Fruit fly (Drosophila melanogaster): ENCODE data around the gene CG31673.

Gene CG31673

dm6 chr2L:20802839-20803238 lies 26.6 kb upstream of the CG31673 start:
- no peak for TF ChIP-seq CG8301 (tag; optimal IDR thresholded peaks at IDR 0.05)
- TF ChIP-seq rn (GFP tag; IDR thresholded peaks at IDR 0.05), result 0 out of 2 replicates have a peak, but pooled peaks have one; percentile 17
- no peak for TF ChIP-seq gl (tag; optimal IDR thresholded peaks at IDR 0.05)
- TF ChIP-seq CG4496 (GFP tag; IDR thresholded peaks at IDR 0.05), result peak; percentile 59; the same call in 1 of the 3 replicates
- peak; percentile 6 for TF ChIP-seq CG9948 (tag; optimal IDR thresholded peaks at IDR 0.05)
- TF ChIP-seq CG34367 (tag; optimal IDR thresholded peaks at IDR 0.05), result no peak
- TF ChIP-seq CG14655 (GFP tag; optimal IDR thresholded peaks at IDR 0.05), result peak; percentile 6
- TF ChIP-seq fd96Ca (GFP tag; IDR thresholded peaks at IDR 0.05), result peak; percentile 48; the same call in 1 of the 3 replicates

- 0 out of 3 replicates have a peak, but pooled peaks have one; percentile 48 for TF ChIP-seq CG4496 (GFP tag; IDR thresholded peaks at IDR 0.05)
- no peak for TF ChIP-seq CG13204 (GFP tag; optimal IDR thresholded peaks at IDR 0.05)
- peak; percentile 29; the same call in 1 of the 2 replicates for TF ChIP-seq CG12605 (GFP tag; IDR thresholded peaks at IDR 0.05)
These were observed 25.7 kb upstream of the CG31673 start for dm6 chr2L:20803733-20804164.

DNA sequence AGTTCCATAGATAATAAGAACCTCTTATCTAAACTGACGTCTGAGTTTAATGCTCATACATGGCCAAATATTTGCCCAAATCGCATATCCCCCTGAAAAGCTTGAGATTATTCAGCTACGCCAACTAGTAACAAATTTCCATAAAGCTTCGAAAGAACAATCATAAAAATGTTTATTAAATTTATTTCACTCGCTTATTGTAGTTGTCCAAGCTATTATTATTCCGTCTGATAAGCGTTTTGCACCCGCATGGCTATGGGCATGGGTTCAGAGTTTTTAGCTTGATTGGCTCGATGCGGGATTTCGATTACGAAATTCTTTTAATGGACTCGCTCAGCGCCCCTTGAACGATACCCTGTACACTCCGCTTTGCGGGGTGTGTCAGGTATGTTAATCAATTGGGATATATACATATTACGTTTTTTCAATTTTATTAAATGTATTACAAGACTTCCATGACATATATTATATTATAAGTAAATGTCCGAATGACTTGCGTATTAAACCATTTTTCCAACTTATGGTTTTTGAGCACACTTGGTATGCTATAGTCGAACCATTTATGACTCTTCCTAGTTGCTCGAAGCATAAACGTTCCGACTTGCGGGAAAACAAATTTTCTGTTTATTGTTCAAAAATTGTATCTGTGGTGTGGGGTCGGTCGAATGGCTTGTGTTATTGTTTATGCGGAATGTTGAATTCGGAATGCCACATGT lies 23.6 kb upstream of the CG31673 start:
- TF ChIP-seq CG8159 (tag; optimal IDR thresholded peaks at IDR 0.05) (peak; percentile 70), CG8301 (tag; optimal IDR thresholded peaks at IDR 0.05) (peak; percentile 46), CG15710 (tag; optimal IDR thresholded peaks at IDR 0.05) (peak; percentile 63), CG4496 (GFP tag; IDR thresholded peaks at IDR 0.05) (peak; percentile 77), CG17806 (tag; optimal IDR thresholded peaks at IDR 0.05) (peak; percentile 61), gl (tag; optimal IDR thresholded peaks at IDR 0.05) (no peak), EcR (GFP tag; optimal IDR thresholded peaks at IDR 0.05) (no peak), CG10348 (GFP tag; IDR thresholded peaks at IDR 0.05) (no peak), CG9948 (tag; optimal IDR thresholded peaks at IDR 0.05) (peak; percentile 50), Pif1B (GFP tag; optimal IDR thresholded peaks at IDR 0.05) (peak; percentile 72), Pif1A (GFP tag; optimal IDR thresholded peaks at IDR 0.05) (peak; percentile 60), CG13204 (GFP tag; optimal IDR thresholded peaks at IDR 0.05) (no peak), fd96Ca (GFP tag; IDR thresholded peaks at IDR 0.05) (peak; percentile 71), CG14655 (GFP tag; optimal IDR thresholded peaks at IDR 0.05) (peak; percentile 61), D1 (tag; optimal IDR thresholded peaks at IDR 0.05) (peak; percentile 32), CG34367 (tag; optimal IDR thresholded peaks at IDR 0.05) (peak; percentile 54), CG32121 (GFP tag; IDR thresholded peaks at IDR 0.05) (peak; percentile 82), Snoo (tag; optimal IDR thresholded peaks at IDR 0.05) (peak; percentile 68), CG12605 (GFP tag; IDR thresholded peaks at IDR 0.05) (0 out of 2 replicates have a peak, but pooled peaks have one; percentile 26), Ets98B (GFP tag; IDR thresholded peaks at IDR 0.05) (peak; percentile 82), rn (GFP tag; IDR thresholded peaks at IDR 0.05) (no peak)

dm6 chr2L:20806619-20807018 lies 22.8 kb upstream of the CG31673 start:
- TF ChIP-seq fd96Ca (GFP tag; IDR thresholded peaks at IDR 0.05), result no peak
- TF ChIP-seq CG8159 (tag; optimal IDR thresholded peaks at IDR 0.05), result no peak
- TF ChIP-seq Pif1B (GFP tag; optimal IDR thresholded peaks at IDR 0.05), result no peak
- no peak for TF ChIP-seq CG32121 (GFP tag; IDR thresholded peaks at IDR 0.05)
- no peak for TF ChIP-seq CG17806 (tag; optimal IDR thresholded peaks at IDR 0.05)
- no peak for TF ChIP-seq rn (GFP tag; IDR thresholded peaks at IDR 0.05)
- no peak for TF ChIP-seq CG13204 (GFP tag; optimal IDR thresholded peaks at IDR 0.05)
- TF ChIP-seq CG10348 (GFP tag; IDR thresholded peaks at IDR 0.05), result no peak

DNA sequence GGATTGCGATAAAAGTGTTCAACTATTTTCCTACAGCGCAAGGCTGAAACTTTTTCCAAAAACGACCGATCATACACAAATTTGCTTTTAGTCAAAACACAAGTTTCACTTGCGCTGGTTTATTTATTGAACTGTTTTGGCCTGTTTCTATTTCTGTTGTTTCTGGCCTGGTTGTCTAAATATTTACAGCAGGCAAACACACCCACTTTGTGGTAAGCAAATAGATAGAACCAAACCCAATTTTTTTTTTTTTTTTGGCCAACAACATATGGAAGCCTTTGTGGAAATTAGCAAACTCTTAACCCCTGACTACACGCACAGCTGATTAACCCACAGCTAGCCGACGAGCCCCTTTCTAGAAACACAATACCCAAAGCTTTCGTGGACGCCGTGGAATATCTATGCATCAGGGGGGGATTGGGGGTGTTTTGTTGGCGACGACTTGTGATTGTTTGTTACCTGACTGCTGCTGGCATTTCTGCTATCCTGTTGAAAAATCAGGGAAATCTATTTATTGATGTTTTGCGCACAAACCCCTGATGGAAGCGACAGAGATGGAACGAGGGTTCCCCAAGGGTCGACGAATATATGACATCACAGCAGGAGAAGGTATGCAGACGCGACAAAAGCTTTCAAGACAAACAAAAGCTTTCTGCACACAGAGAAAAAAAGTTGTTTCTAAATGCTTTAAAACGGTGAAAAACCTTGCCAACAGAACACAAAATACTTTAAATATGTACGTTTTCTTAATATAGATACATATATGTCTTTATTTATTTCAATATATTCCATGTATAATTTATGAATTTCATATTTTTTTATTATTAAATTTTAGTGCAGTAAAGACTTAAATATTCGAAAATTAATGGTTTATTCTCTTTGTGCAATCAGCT lies 21.5 kb upstream of the CG31673 start:
- no peak for TF ChIP-seq Pif1B (GFP tag; optimal IDR thresholded peaks at IDR 0.05)
- TF ChIP-seq CG15710 (tag; optimal IDR thresholded peaks at IDR 0.05), result peak; percentile 25
- no peak for TF ChIP-seq CG34367 (tag; optimal IDR thresholded peaks at IDR 0.05)
- TF ChIP-seq CG9948 (tag; optimal IDR thresholded peaks at IDR 0.05), result peak; percentile 30
- TF ChIP-seq CG8159 (tag; optimal IDR thresholded peaks at IDR 0.05), result peak; percentile 63
- TF ChIP-seq CG13204 (GFP tag; optimal IDR thresholded peaks at IDR 0.05), result no peak
- TF ChIP-seq CG32121 (GFP tag; IDR thresholded peaks at IDR 0.05), result peak; percentile 42
- TF ChIP-seq CG14655 (GFP tag; optimal IDR thresholded peaks at IDR 0.05), result peak; percentile 27
- peak; percentile 10; the same call in 1 of the 2 replicates for TF ChIP-seq Ets98B (GFP tag; IDR thresholded peaks at IDR 0.05)
- peak; percentile 3 for TF ChIP-seq Snoo (tag; optimal IDR thresholded peaks at IDR 0.05)
- 0 out of 3 replicates have a peak, but pooled peaks have one; percentile 8 for TF ChIP-seq CG4496 (GFP tag; IDR thresholded peaks at IDR 0.05)
- TF ChIP-seq CG17806 (tag; optimal IDR thresholded peaks at IDR 0.05), result peak; percentile 14
- TF ChIP-seq gl (tag; optimal IDR thresholded peaks at IDR 0.05), result no peak
- 0 out of 2 replicates have a peak, but pooled peaks have one; percentile 27 for TF ChIP-seq CG12605 (GFP tag; IDR thresholded peaks at IDR 0.05)
